Fruit fly (Drosophila melanogaster) Kc167 (cell line): ENCODE data around the gene TwdlY.

Experiments used
- Myc ChIP-seq: fragments of >200 bp; optimal IDR thresholded peaks from 2 replicates; lab custom pipeline; 2017; ENCODE audit warnings: missing external identifiers
- Sin3A ChIP-seq: fragments of >200 bp; optimal IDR thresholded peaks from 2 replicates; lab custom pipeline; 2018; ENCODE audit warnings: missing external identifiers
- h ChIP-seq: fragments of >200 bp; optimal IDR thresholded peaks from 3 replicates; lab custom pipeline; 2018; ENCODE audit warnings: missing external identifiers
- insv ChIP-seq: fragments of >200 bp; optimal IDR thresholded peaks from 3 replicates; lab custom pipeline; 2018; ENCODE audit warnings: missing external identifiers
- psq ChIP-seq: fragments of >200 bp; optimal IDR thresholded peaks from 2 replicates; lab custom pipeline; 2017; ENCODE audit warnings: missing external identifiers
- ttk ChIP-seq: sonication (Bioruptor generic); optimal IDR thresholded peaks from 2 replicates; lab custom pipeline; 2017; ENCODE audit warnings: missing external identifiers

TwdlY gene

dm6 chrX:16730791-16731190 is 4.0 kb upstream of the TwdlY start, which contains the start of gene TwdlX:
Gene TwdlX, plus strand, starts transcription at chrX:16731091.
- TF ChIP-seq Sin3A (lab: Kevin White, UChicago) (no peak), psq (lab: Kevin White, UChicago) (no peak), ttk (no peak), Myc (lab: Kevin White, UChicago) (no peak), h (lab: Kevin White, UChicago) (no peak), insv (lab: Kevin White, UChicago) (no peak)

- TF ChIP-seq Sin3A (lab: Kevin White, UChicago) = no peak
- no peak for TF ChIP-seq Myc (lab: Kevin White, UChicago)
- no peak for TF ChIP-seq insv (lab: Kevin White, UChicago)
- no peak for TF ChIP-seq h (lab: Kevin White, UChicago)
- TF ChIP-seq ttk = no peak
- no peak for TF ChIP-seq psq (lab: Kevin White, UChicago)
Measured at dm6 chrX:16733244-16733643, 1.5 kb upstream of the TwdlY start.

- TF ChIP-seq h (lab: Kevin White, UChicago) = no peak
- no peak for TF ChIP-seq ttk
- no peak for TF ChIP-seq insv (lab: Kevin White, UChicago)
- no peak for TF ChIP-seq Myc (lab: Kevin White, UChicago)
- TF ChIP-seq psq (lab: Kevin White, UChicago) = no peak
- no peak for TF ChIP-seq Sin3A (lab: Kevin White, UChicago)
Measured at dm6 chrX:16736180-16736579, 1.4 kb downstream of the TwdlY start.

- no peak for TF ChIP-seq Sin3A (lab: Kevin White, UChicago)
- TF ChIP-seq h (lab: Kevin White, UChicago) = no peak
- no peak for TF ChIP-seq Myc (lab: Kevin White, UChicago)
- no peak for TF ChIP-seq insv (lab: Kevin White, UChicago)
- no peak for TF ChIP-seq ttk
- TF ChIP-seq psq (lab: Kevin White, UChicago) = no peak
Measured at dm6 chrX:16737878-16738277, 3.1 kb downstream of the TwdlY start, which contains the start of gene TwdlZ. Gene TwdlZ, plus strand, starts transcription at chrX:16738178.

- TF ChIP-seq ttk (no peak), Myc (lab: Kevin White, UChicago) (no peak), Sin3A (lab: Kevin White, UChicago) (no peak), h (lab: Kevin White, UChicago) (no peak), psq (lab: Kevin White, UChicago) (no peak), insv (lab: Kevin White, UChicago) (no peak)
Measured at dm6 chrX:16740606-16741005, 5.9 kb downstream of the TwdlY start, which contains the start of gene CG32568. Gene CG32568, plus strand, starts transcription at chrX:16740906.

dm6 chrX:16742547-16742946 is 7.8 kb downstream of the TwdlY start, which contains the start of gene Twdlalpha:
Gene Twdlalpha, plus strand, starts transcription at chrX:16742847.
- TF ChIP-seq h (lab: Kevin White, UChicago) (no peak), ttk (no peak), insv (lab: Kevin White, UChicago) (no peak), psq (lab: Kevin White, UChicago) (no peak), Myc (lab: Kevin White, UChicago) (no peak), Sin3A (lab: Kevin White, UChicago) (no peak)

- TF ChIP-seq insv (lab: Kevin White, UChicago) (no peak), h (lab: Kevin White, UChicago) (no peak), Sin3A (lab: Kevin White, UChicago) (no peak), ttk (no peak), psq (lab: Kevin White, UChicago) (no peak), Myc (lab: Kevin White, UChicago) (no peak)
Measured at dm6 chrX:16744345-16744744, 9.6 kb downstream of the TwdlY start.

dm6 chrX:16745942-16746341 is 11.2 kb downstream of the TwdlY start:
- TF ChIP-seq ttk (no peak), h (lab: Kevin White, UChicago) (no peak), insv (lab: Kevin White, UChicago) (no peak), Sin3A (lab: Kevin White, UChicago) (no peak), psq (lab: Kevin White, UChicago) (no peak), Myc (lab: Kevin White, UChicago) (no peak)

- TF ChIP-seq Sin3A (lab: Kevin White, UChicago) (no peak), h (lab: Kevin White, UChicago) (peak; percentile 4), psq (lab: Kevin White, UChicago) (no peak)
Measured at dm6 chrX:16746824-16747223, 12.1 kb downstream of the TwdlY start.

dm6 chrX:16747467-16747866 is 12.7 kb downstream of the TwdlY start:
- TF ChIP-seq ttk = no peak

dm6 chrX:16749324-16749723 is 14.6 kb downstream of the TwdlY start:
- TF ChIP-seq Myc (lab: Kevin White, UChicago) (no peak), ttk (no peak), Sin3A (lab: Kevin White, UChicago) (no peak), insv (lab: Kevin White, UChicago) (no peak), psq (lab: Kevin White, UChicago) (no peak), h (lab: Kevin White, UChicago) (no peak)

- TF ChIP-seq ttk (no peak), insv (lab: Kevin White, UChicago) (no peak), h (lab: Kevin White, UChicago) (no peak), Sin3A (lab: Kevin White, UChicago) (no peak), psq (lab: Kevin White, UChicago) (no peak), Myc (lab: Kevin White, UChicago) (no peak)
Measured at dm6 chrX:16750712-16751578, 16.2 kb downstream of the TwdlY start.
